Fruit fly (Drosophila melanogaster): ENCODE data around the gene Sfp33A2.

DNA sequence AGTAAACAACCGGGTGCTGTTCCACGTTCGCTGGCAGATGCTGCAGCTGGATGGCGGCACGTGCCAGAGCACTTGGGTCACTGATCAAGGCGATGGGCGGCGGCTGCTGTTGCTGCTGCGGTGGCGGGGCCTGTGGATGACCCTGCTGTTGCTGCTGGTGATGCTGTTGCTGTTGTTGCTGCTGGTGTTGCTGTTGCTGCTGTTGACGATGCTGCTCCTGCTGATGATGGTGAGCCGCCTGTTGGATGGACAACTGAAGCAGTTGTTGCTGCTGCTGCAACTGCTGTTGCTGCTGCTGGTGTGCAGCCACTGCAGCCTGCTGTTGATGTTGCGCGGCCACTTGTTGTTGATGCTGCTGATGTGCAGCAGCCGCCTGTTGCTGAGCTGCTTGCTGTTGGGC is 40.4 kb upstream of the Sfp33A2 start:
- no peak for TF ChIP-seq CTCF (optimal IDR thresholded peaks at IDR 0.05)
- no peak for TF ChIP-seq CG8478 (optimal IDR thresholded peaks at IDR 0.05)

All from S2 (cell line).